Fruit fly (Drosophila melanogaster): ENCODE data around the gene hiw.

Gene hiw

DNA sequence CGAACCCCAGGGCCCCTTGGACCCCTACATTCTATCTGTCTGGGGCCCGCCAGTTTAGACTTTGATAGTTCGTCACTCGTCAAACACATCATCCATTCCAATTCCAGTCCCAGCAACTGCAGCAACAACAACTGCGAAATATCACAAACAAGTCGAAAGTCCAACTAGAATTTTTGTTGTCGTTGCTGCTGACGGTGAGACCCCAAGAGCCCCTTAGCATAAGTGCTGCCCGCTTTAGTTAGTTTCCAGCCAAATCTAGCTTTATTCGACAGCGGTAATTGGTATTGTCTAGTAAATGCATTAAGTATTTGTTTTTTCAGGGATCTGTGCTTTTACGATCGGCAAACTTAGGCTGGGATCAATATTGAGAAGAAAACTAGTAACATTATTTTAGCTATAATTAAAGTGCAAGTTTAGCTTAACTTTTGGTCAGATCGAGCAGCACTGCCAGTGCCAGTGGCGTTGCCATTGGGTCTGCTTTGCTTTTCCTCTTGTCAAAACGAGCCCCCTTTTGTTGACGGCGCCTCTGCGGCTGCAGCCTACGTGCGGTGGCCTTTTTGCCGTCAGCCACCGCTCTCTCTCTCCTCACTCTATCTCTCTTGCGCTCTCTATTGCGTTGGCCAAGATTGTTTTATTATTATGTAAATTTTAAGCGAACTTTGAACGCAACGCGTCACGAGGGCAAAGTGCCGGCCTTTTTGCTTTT is 11.6 kb upstream of the hiw start (continued):
- peak; percentile 89 for TF ChIP-seq CG12942 (GFP tag; optimal IDR thresholded peaks at IDR 0.05)
- peak; percentile 82 for TF ChIP-seq Nf-YC (tag; optimal IDR thresholded peaks at IDR 0.05)
- TF ChIP-seq CG3281 (GFP tag; optimal IDR thresholded peaks at IDR 0.05): peak; percentile 90
- TF ChIP-seq jing (GFP tag; optimal IDR thresholded peaks at IDR 0.05): peak; percentile 71
- peak; percentile 74 for TF ChIP-seq CG30431 (GFP tag; optimal IDR thresholded peaks at IDR 0.05)
- peak; percentile 88 for TF ChIP-seq Ada2b (GFP tag; IDR thresholded peaks at IDR 0.05)
- TF ChIP-seq B-H2 (GFP tag; optimal IDR thresholded peaks at IDR 0.05): peak; percentile 75
- peak; percentile 46 for TF ChIP-seq CG6654 (GFP tag; optimal IDR thresholded peaks at IDR 0.05)
- TF ChIP-seq Hsf (GFP tag; optimal IDR thresholded peaks at IDR 0.05): peak; percentile 91
- peak; percentile 94 for TF ChIP-seq onecut (GFP tag; IDR thresholded peaks at IDR 0.05)
- TF ChIP-seq aop (GFP tag; IDR thresholded peaks at IDR 0.05): peak; percentile 86
- TF ChIP-seq Spps (tag; optimal IDR thresholded peaks at IDR 0.05): peak; percentile 46
- no peak for TF ChIP-seq pan (optimal IDR thresholded peaks at IDR 0.05)
- TF ChIP-seq pan (GFP tag; optimal IDR thresholded peaks at IDR 0.05 in 1 of 2, IDR thresholded peaks at IDR 0.05 in 1 of 2): peak in 1 of 2 experiments; percentile 89
- peak; percentile 86 for TF ChIP-seq unpg (GFP tag; optimal IDR thresholded peaks at IDR 0.05)
- TF ChIP-seq CG9437 (GFP tag; optimal IDR thresholded peaks at IDR 0.05): peak; percentile 65
- TF ChIP-seq ara (GFP tag; IDR thresholded peaks at IDR 0.05): peak; percentile 68
- TF ChIP-seq CG10147 (GFP tag; optimal IDR thresholded peaks at IDR 0.05): peak; percentile 91
- TF ChIP-seq Atf3 (GFP tag; optimal IDR thresholded peaks at IDR 0.05): peak; percentile 88
- TF ChIP-seq lilli (GFP tag; optimal IDR thresholded peaks at IDR 0.05): peak; percentile 97
- peak; percentile 95 for TF ChIP-seq CG34376 (GFP tag; optimal IDR thresholded peaks at IDR 0.05)
- TF ChIP-seq sisA (GFP tag; IDR thresholded peaks at IDR 0.05): peak; percentile 91
- TF ChIP-seq Bteb2 (GFP tag; optimal IDR thresholded peaks at IDR 0.05): peak; percentile 87
- TF ChIP-seq CG17361 (GFP tag; IDR thresholded peaks at IDR 0.05): peak; percentile 84
- peak; percentile 51 for TF ChIP-seq abd-A (tag; optimal IDR thresholded peaks at IDR 0.05)
- TF ChIP-seq CG3163 (GFP tag; optimal IDR thresholded peaks at IDR 0.05): peak; percentile 86
- TF ChIP-seq CG2129 (GFP tag; IDR thresholded peaks at IDR 0.05; ENCODE audit: partially characterized antibody): no peak
- TF ChIP-seq h (optimal IDR thresholded peaks at IDR 0.05): no peak
- TF ChIP-seq Vsx1 (GFP tag; optimal IDR thresholded peaks at IDR 0.05): peak; percentile 50
- TF ChIP-seq CG2202 (tag; optimal IDR thresholded peaks at IDR 0.05): peak; percentile 64
- TF ChIP-seq Doc3 (GFP tag; IDR thresholded peaks at IDR 0.05; ENCODE audit: partially characterized antibody): no peak
- peak; percentile 15 for TF ChIP-seq pfk (GFP tag; optimal IDR thresholded peaks at IDR 0.05)
- TF ChIP-seq ttk (GFP tag; IDR thresholded peaks at IDR 0.05): peak; percentile 86
- TF ChIP-seq odd (GFP tag; optimal IDR thresholded peaks at IDR 0.05): peak; percentile 72
- no peak for TF ChIP-seq Dp (GFP tag; optimal IDR thresholded peaks at IDR 0.05)
- peak; percentile 84 for TF ChIP-seq CG11398 (GFP tag; optimal IDR thresholded peaks at IDR 0.05)
- TF ChIP-seq MESR4 (GFP tag; optimal IDR thresholded peaks at IDR 0.05): no peak
- peak; percentile 64 for TF ChIP-seq Nf-YB (GFP tag; optimal IDR thresholded peaks at IDR 0.05)
- peak; percentile 50 for TF ChIP-seq CG2116 (GFP tag; optimal IDR thresholded peaks at IDR 0.05)
- TF ChIP-seq Fer3 (tag; optimal IDR thresholded peaks at IDR 0.05): peak; percentile 79
- peak; percentile 80 for TF ChIP-seq D19A (tag; optimal IDR thresholded peaks at IDR 0.05)
- TF ChIP-seq sr (GFP tag; IDR thresholded peaks at IDR 0.05): peak; percentile 93
- peak; percentile 67 for TF ChIP-seq CG10274 (GFP tag; optimal IDR thresholded peaks at IDR 0.05)
- no peak for TF ChIP-seq z (GFP tag; IDR thresholded peaks at IDR 0.05)
- TF ChIP-seq CG15696 (tag; optimal IDR thresholded peaks at IDR 0.05): peak; percentile 53
- TF ChIP-seq B-H1 (GFP tag; IDR thresholded peaks at IDR 0.05): peak; percentile 82
- no peak for TF ChIP-seq yki (optimal IDR thresholded peaks at IDR 0.05)
- TF ChIP-seq Drgx (GFP tag; IDR thresholded peaks at IDR 0.05): peak; percentile 87
- TF ChIP-seq ftz-f1 (GFP tag; optimal IDR thresholded peaks at IDR 0.05): peak; percentile 58
- peak; percentile 93 for TF ChIP-seq jumu (GFP tag; optimal IDR thresholded peaks at IDR 0.05)
- peak; percentile 80 for TF ChIP-seq Hand (GFP tag; optimal IDR thresholded peaks at IDR 0.05)
